Worm (Caenorhabditis elegans): ENCODE measurements around the gene T10B5.8.
A peak's percentile ranks its signal among the peaks of the same experiment; 100 is the strongest.

The T10B5.8 gene

ce11 chrV:1871768-1872296, 30.0 kb downstream of the T10B5.8 start, which contains the start of the genes T10B5.4 and cct-7 (continued):
- TF ChIP-seq mep-1 (tag; optimal IDR thresholded peaks at IDR 0.05) (peak; percentile 93), daf-19 (GFP tag; conservative IDR thresholded peaks at IDR 0.05) (no peak), egl-27 (tag; optimal IDR thresholded peaks at IDR 0.05) (no peak), Y75B8A.6 (GFP tag; IDR thresholded peaks at IDR 0.05) (no peak), F10B5.3 (tag; optimal IDR thresholded peaks at IDR 0.05) (no peak)

DNA sequence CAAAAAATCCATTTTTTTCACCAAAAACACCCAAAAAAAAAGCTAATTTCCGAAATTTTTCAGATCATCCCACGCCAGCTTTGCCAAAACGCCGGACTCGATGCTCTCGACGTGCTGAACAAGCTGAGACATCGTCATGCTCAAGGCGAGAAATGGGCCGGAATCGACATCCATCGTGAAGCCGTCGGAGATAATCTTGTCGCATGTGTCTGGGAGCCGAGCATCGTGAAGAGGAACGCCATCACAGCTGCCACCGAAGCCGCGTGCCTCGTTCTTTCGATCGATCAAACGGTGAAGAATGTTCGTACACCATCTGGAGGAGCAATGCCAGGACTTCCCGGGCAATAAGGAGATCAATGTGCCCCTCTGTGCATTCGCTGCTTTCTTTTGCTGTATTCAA, 33.0 kb downstream of the T10B5.8 start:
- TF ChIP-seq set-16 (GFP tag; IDR thresholded peaks at IDR 0.05) (peak; percentile 52; the same call in 1 of the 2 replicates), lin-15B (tag; optimal IDR thresholded peaks at IDR 0.05) (no peak), F10B5.3 (tag; optimal IDR thresholded peaks at IDR 0.05) (peak; percentile 40)

- peak; percentile 72 for TF ChIP-seq T26A8.4 (GFP tag; IDR thresholded peaks at IDR 0.05)
- peak; percentile 36 for TF ChIP-seq mes-2 (tag; optimal IDR thresholded peaks at IDR 0.05; ENCODE audit: poor library complexity, severe bottlenecking)
- peak; percentile 67; the same call in 1 of the 2 replicates for TF ChIP-seq Y105C5A.15 (GFP tag; IDR thresholded peaks at IDR 0.05)
- peak; percentile 30 for TF ChIP-seq spr-3 (GFP tag; optimal IDR thresholded peaks at IDR 0.05)
- no peak for TF ChIP-seq ces-1 (GFP tag; optimal IDR thresholded peaks at IDR 0.05)
- TF ChIP-seq F44E2.7 (GFP tag; IDR thresholded peaks at IDR 0.05), result no peak
- peak; percentile 64; the same call in 1 of the 2 replicates for TF ChIP-seq dmd-8 (GFP tag; IDR thresholded peaks at IDR 0.05)
- TF ChIP-seq dve-1 (tag; optimal IDR thresholded peaks at IDR 0.05; ENCODE audit: insufficient read depth), result peak; percentile 25
- TF ChIP-seq nhr-28 (tag; optimal IDR thresholded peaks at IDR 0.05), result no peak
- no peak for TF ChIP-seq ztf-7 (tag; optimal IDR thresholded peaks at IDR 0.05)
- TF ChIP-seq zip-2 (tag; optimal IDR thresholded peaks at IDR 0.05), result no peak
- TF ChIP-seq D1046.2 (GFP tag; IDR thresholded peaks at IDR 0.05), result peak; percentile 79
- TF ChIP-seq lsy-2 (tag; optimal IDR thresholded peaks at IDR 0.05), result peak in 1 of 2 experiments; percentile 60
- TF ChIP-seq vab-7 (GFP tag; IDR thresholded peaks at IDR 0.05), result peak; percentile 58
- TF ChIP-seq duxl-1 (tag; optimal IDR thresholded peaks at IDR 0.05; ENCODE audit: poor library complexity), result peak; percentile 39
- TF ChIP-seq snpc-4 (tag; optimal IDR thresholded peaks at IDR 0.05), result no peak
- TF ChIP-seq Y75B8A.6 (GFP tag; IDR thresholded peaks at IDR 0.05), result no peak
- TF ChIP-seq zag-1 (tag; optimal IDR thresholded peaks at IDR 0.05), result no peak
- peak; percentile 34 for TF ChIP-seq mep-1 (tag; optimal IDR thresholded peaks at IDR 0.05)
- TF ChIP-seq lin-38 (GFP tag; IDR thresholded peaks at IDR 0.05), result peak; percentile 82
- no peak for TF ChIP-seq sdz-12 (GFP tag; optimal IDR thresholded peaks at IDR 0.05)
- peak; percentile 60; the same call in 1 of the 2 replicates for TF ChIP-seq lin-1 (GFP tag; IDR thresholded peaks at IDR 0.05)
- TF ChIP-seq lin-15B (tag; optimal IDR thresholded peaks at IDR 0.05), result peak; percentile 17
- peak; percentile 71 for TF ChIP-seq T20F7.1 (GFP tag; optimal IDR thresholded peaks at IDR 0.05)
- no peak for TF ChIP-seq unc-62 (GFP tag; optimal IDR thresholded peaks at IDR 0.05 in 1 of 2)
- TF ChIP-seq unc-62 (tag; optimal IDR thresholded peaks at IDR 0.05), result no peak
- TF ChIP-seq aha-1 (tag), result peak; percentile 82
- 0 out of 2 replicates have a peak, but pooled peaks have one; percentile 20 for TF ChIP-seq dmd-9 (GFP tag; IDR thresholded peaks at IDR 0.05)
- TF ChIP-seq cey-2 (tag; optimal IDR thresholded peaks at IDR 0.05; ENCODE audit: borderline replicate concordance, insufficient read depth), result no peak
- TF ChIP-seq nhr-237 (tag; optimal IDR thresholded peaks at IDR 0.05), result no peak
- TF ChIP-seq tag-97 (GFP tag; IDR thresholded peaks at IDR 0.05), result no peak
- TF ChIP-seq egl-27 (tag; optimal IDR thresholded peaks at IDR 0.05), result no peak
- no peak for TF ChIP-seq rbr-2 (tag; optimal IDR thresholded peaks at IDR 0.05)
- no peak for TF ChIP-seq mdl-1 (tag; optimal IDR thresholded peaks at IDR 0.05)
- no peak for TF ChIP-seq daf-16 (GFP tag; optimal IDR thresholded peaks at IDR 0.05)
- TF ChIP-seq daf-16 (tag; optimal IDR thresholded peaks at IDR 0.05), result peak; percentile 10
- no peak for TF ChIP-seq zfp-2 (tag; optimal IDR thresholded peaks at IDR 0.05)
- peak; percentile 77 for TF ChIP-seq egl-43 (GFP tag; IDR thresholded peaks at IDR 0.05)
- TF ChIP-seq tra-1 (GFP tag; IDR thresholded peaks at IDR 0.05), result peak; percentile 51; the same call in 1 of the 2 replicates
- TF ChIP-seq pha-4 (GFP tag; IDR thresholded peaks at IDR 0.05), result peak; percentile 69; the same call in 1 of the 2 replicates
- no peak for TF ChIP-seq pha-4 (tag; optimal IDR thresholded peaks at IDR 0.05)
- peak; percentile 63 for TF ChIP-seq ctbp-1 (GFP tag; IDR thresholded peaks at IDR 0.05)
- TF ChIP-seq nhr-111 (GFP tag; optimal IDR thresholded peaks at IDR 0.05), result peak; percentile 86
Measured at ce11 chrV:1875497-1875988, 33.7 kb downstream of the T10B5.8 start.
